Worm (Caenorhabditis elegans) whole organism, L1 larva: ENCODE measurements around the gene D2096.10.
"Not testable (repeated sequence)": the region's sequence is repeated elsewhere in the genome, so short reads cannot be mapped to it uniquely, and the experiment has no call there.

Experiments
- C04F5.9 ChIP-seq: sonication (generic microtip); optimal IDR thresholded peaks from 2 replicates; lab custom pipeline; 2016; ENCODE audit warnings: missing genetic modification characterization, missing compliant biosample characterization
- C16A3.4 ChIP-seq: fragments of 150-350 bp; optimal IDR thresholded peaks from 2 replicates; lab custom pipeline; 2014; ENCODE audit warnings: missing biosample characterization, missing genetic modification characterization
- C34B4.2 ChIP-seq: sonication (generic microtip); optimal IDR thresholded peaks from 2 replicates; lab custom pipeline; 2017; ENCODE audit warnings: mild to moderate bottlenecking, missing genetic modification characterization, missing compliant biosample characterization
- aha-1 ChIP-seq: fragments of 150-350 bp; optimal IDR thresholded peaks from 2 replicates; lab custom pipeline; 2014; ENCODE audit warnings: missing biosample characterization, missing genetic modification characterization
- aly-2 ChIP-seq: fragments of 150-350 bp; optimal IDR thresholded peaks from 2 replicates; lab custom pipeline; 2014; ENCODE audit warnings: missing biosample characterization, missing genetic modification characterization
- blmp-1 ChIP-seq: fragments of 150-350 bp; optimal IDR thresholded peaks from 2 replicates; lab custom pipeline; 2014; ENCODE audit warnings: missing biosample characterization, missing genetic modification characterization
- ceh-63 ChIP-seq: fragments of 200-800 bp; sonication (Bioruptor generic); optimal IDR thresholded peaks from 2 replicates; lab custom pipeline; 2018; ENCODE audit warnings: mild to moderate bottlenecking, missing genetic modification characterization, missing compliant biosample characterization
- ceh-82 ChIP-seq, 3 experiments: fragments of 150-350 bp in 1 of 3; sonication (generic microtip) in 2 of 3; optimal IDR thresholded peaks; 2 replicates each; lab custom pipeline; 2014 to 2017; ENCODE audit warnings: missing biosample characterization in 3 of 3, missing genetic modification characterization in 3 of 3
- ceh-90 ChIP-seq: sonication (generic microtip); optimal IDR thresholded peaks from 2 replicates; lab custom pipeline; 2016; ENCODE audit warnings: missing genetic modification characterization, missing compliant biosample characterization
- dpl-1 ChIP-seq, 3 experiments: fragments of 150-350 bp in 2 of 3; sonication (generic microtip) in 1 of 3; optimal IDR thresholded peaks; 2 replicates each; lab custom pipeline; 2014 to 2017; ENCODE audit warnings: missing biosample characterization in 3 of 3, missing genetic modification characterization in 3 of 3, missing genetic modification reagents in 3 of 3
- dsc-1 ChIP-seq: sonication (generic microtip); optimal IDR thresholded peaks from 2 replicates; lab custom pipeline; 2016; ENCODE audit warnings: mild to moderate bottlenecking, missing genetic modification characterization, missing compliant biosample characterization
- efl-1 ChIP-seq, 4 experiments: fragments of 150-350 bp; optimal IDR thresholded peaks in 3 of 4; peaks in 1 of 4; 1 replicate in 1 of 4; 2 replicates in 3 of 4; lab custom pipeline; 2014; ENCODE audit warnings: missing biosample characterization in 2 of 4, missing genetic modification characterization in 2 of 4, missing genetic modification reagents in 2 of 4
- efl-3 ChIP-seq: fragments of 200-800 bp; sonication (Bioruptor generic); optimal IDR thresholded peaks from 2 replicates; lab custom pipeline; 2018; ENCODE audit warnings: mild to moderate bottlenecking, missing genetic modification characterization, missing compliant biosample characterization
- egl-27 ChIP-seq, 2 experiments: fragments of 150-350 bp in 1 of 2; sonication (generic microtip); optimal IDR thresholded peaks; 3 replicates each; lab custom pipeline; 2017 to 2018; ENCODE audit warnings: missing biosample characterization in 2 of 2, missing genetic modification characterization in 2 of 2, missing genetic modification reagents in 2 of 2
- ets-5 ChIP-seq: fragments of 200-800 bp; sonication (Bioruptor generic); IDR thresholded peaks from 2 replicates; pipeline ENCODE4 v1.3.6; 2022; ENCODE audit warnings: missing genetic modification characterization, missing compliant biosample characterization
- fkh-10 ChIP-seq: sonication (generic microtip); optimal IDR thresholded peaks from 2 replicates; lab custom pipeline; 2017; ENCODE audit warnings: missing biosample characterization, missing genetic modification reagents, missing genetic modification characterization
- fkh-4 ChIP-seq: sonication (generic microtip); optimal IDR thresholded peaks from 2 replicates; lab custom pipeline; 2016; ENCODE audit warnings: missing compliant biosample characterization, missing genetic modification characterization, borderline replicate concordance
- grh-1 ChIP-seq: fragments of 200-800 bp; sonication (Bioruptor generic); IDR thresholded peaks from 2 replicates; pipeline ENCODE4 v1.3.6; 2022; ENCODE audit warnings: missing genetic modification reagents, missing genetic modification characterization, missing compliant biosample characterization
- hlh-4 ChIP-seq: sonication (generic microtip); optimal IDR thresholded peaks from 2 replicates; lab custom pipeline; 2016; ENCODE audit warnings: mild to moderate bottlenecking, missing genetic modification characterization, missing compliant biosample characterization
- hpl-2 ChIP-seq: fragments of 150-350 bp; optimal IDR thresholded peaks from 2 replicates; lab custom pipeline; 2014; ENCODE audit warnings: missing biosample characterization, missing genetic modification reagents, missing genetic modification characterization
- isw-1 ChIP-seq: fragments of 200-800 bp; sonication (Bioruptor generic); IDR thresholded peaks from 2 replicates; pipeline ENCODE4 v1.3.6; 2022; ENCODE audit warnings: missing genetic modification characterization, missing compliant biosample characterization
- jun-1 ChIP-seq: fragments of 150-350 bp; optimal IDR thresholded peaks from 2 replicates; lab custom pipeline; 2014; ENCODE audit warnings: missing biosample characterization, missing genetic modification reagents, missing genetic modification characterization
- lin-13 ChIP-seq: fragments of 150-350 bp; optimal IDR thresholded peaks from 2 replicates; lab custom pipeline; 2014; ENCODE audit warnings: missing biosample characterization, missing genetic modification reagents, missing genetic modification characterization
- lin-14 ChIP-seq: fragments of 200-800 bp; sonication (Bioruptor generic); optimal IDR thresholded peaks from 2 replicates; lab custom pipeline; 2018; ENCODE audit warnings: mild to moderate bottlenecking, missing genetic modification characterization, moderate library complexity, missing compliant biosample characterization
- lin-15B ChIP-seq: fragments of 150-350 bp; sonication (generic microtip); optimal IDR thresholded peaks from 3 replicates; lab custom pipeline; 2014; ENCODE audit warnings: missing biosample characterization, missing genetic modification characterization
- lin-35 ChIP-seq, 2 experiments: fragments of 150-350 bp; optimal IDR thresholded peaks; 2 replicates each; lab custom pipeline; 2014; ENCODE audit warnings: missing biosample characterization in 2 of 2, missing genetic modification characterization in 2 of 2, missing genetic modification reagents in 2 of 2
- lir-3 ChIP-seq: sonication (generic microtip); optimal IDR thresholded peaks from 2 replicates; lab custom pipeline; 2016; ENCODE audit warnings: mild to moderate bottlenecking, missing genetic modification characterization, moderate library complexity, missing compliant biosample characterization; ENCODE audit not compliant: poor library complexity
- mef-2 ChIP-seq: fragments of 150-350 bp; optimal IDR thresholded peaks from 2 replicates; lab custom pipeline; 2014; ENCODE audit warnings: missing biosample characterization, missing genetic modification characterization
- nhr-11 ChIP-seq: fragments of 150-350 bp; optimal IDR thresholded peaks from 2 replicates; lab custom pipeline; 2014; ENCODE audit warnings: missing biosample characterization, missing genetic modification characterization
- nhr-12 ChIP-seq: sonication (generic microtip); optimal IDR thresholded peaks from 2 replicates; lab custom pipeline; 2017; ENCODE audit warnings: missing biosample characterization, missing genetic modification characterization
- nhr-19 ChIP-seq: fragments of 200-800 bp; sonication (Bioruptor generic); conservative IDR thresholded peaks from 2 replicates; pipeline ENCODE4 v1.3.6; 2022; ENCODE audit warnings: missing genetic modification characterization, missing compliant biosample characterization
- nhr-20 ChIP-seq: sonication (generic microtip); optimal IDR thresholded peaks from 2 replicates; lab custom pipeline; 2016; ENCODE audit warnings: mild to moderate bottlenecking, missing genetic modification characterization, missing compliant biosample characterization
- nhr-237 ChIP-seq: fragments of 150-350 bp; optimal IDR thresholded peaks from 2 replicates; lab custom pipeline; 2014; ENCODE audit warnings: missing biosample characterization, missing genetic modification characterization
- nhr-28 ChIP-seq: fragments of 150-350 bp; optimal IDR thresholded peaks from 2 replicates; lab custom pipeline; 2014; ENCODE audit warnings: missing biosample characterization, missing genetic modification characterization
- nhr-47 ChIP-seq: sonication (generic microtip); optimal IDR thresholded peaks from 2 replicates; lab custom pipeline; 2016; ENCODE audit warnings: mild to moderate bottlenecking, missing genetic modification characterization, moderate library complexity, missing compliant biosample characterization
- nhr-71 ChIP-seq: sonication (generic microtip); optimal IDR thresholded peaks from 2 replicates; lab custom pipeline; 2016; ENCODE audit warnings: mild to moderate bottlenecking, missing genetic modification characterization, moderate library complexity, missing compliant biosample characterization
- nhr-77 ChIP-seq: fragments of 150-350 bp; optimal IDR thresholded peaks from 2 replicates; lab custom pipeline; 2014; ENCODE audit warnings: missing biosample characterization, missing genetic modification characterization
- nhr-84 ChIP-seq: sonication (generic microtip); optimal IDR thresholded peaks from 2 replicates; lab custom pipeline; 2017; ENCODE audit warnings: missing biosample characterization, missing genetic modification characterization
- pax-3 ChIP-seq: fragments of 200-800 bp; sonication (Bioruptor generic); optimal IDR thresholded peaks from 2 replicates; lab custom pipeline; 2018; ENCODE audit warnings: mild to moderate bottlenecking, missing genetic modification characterization, moderate library complexity, missing compliant biosample characterization
- pqm-1 ChIP-seq: sonication (generic microtip); optimal IDR thresholded peaks from 3 replicates; lab custom pipeline; 2017; ENCODE audit warnings: missing biosample characterization, missing genetic modification characterization
- skn-1 ChIP-seq: fragments of 150-350 bp; optimal IDR thresholded peaks from 2 replicates; lab custom pipeline; 2014; ENCODE audit warnings: missing biosample characterization, missing genetic modification characterization
- snpc-4 ChIP-seq: fragments of 150-350 bp; optimal IDR thresholded peaks from 2 replicates; lab custom pipeline; 2014; ENCODE audit warnings: missing biosample characterization, missing genetic modification characterization
- sox-4 ChIP-seq: sonication (generic microtip); optimal IDR thresholded peaks from 2 replicates; lab custom pipeline; 2016; ENCODE audit warnings: missing genetic modification characterization, missing compliant biosample characterization
- sptf-1 ChIP-seq: fragments of 150-350 bp; optimal IDR thresholded peaks from 2 replicates; lab custom pipeline; 2014; ENCODE audit warnings: missing biosample characterization, missing genetic modification characterization
- sup-37 ChIP-seq: fragments of 200-800 bp; sonication (Bioruptor generic); optimal IDR thresholded peaks from 2 replicates; lab custom pipeline; 2018; ENCODE audit warnings: mild to moderate bottlenecking, missing genetic modification characterization, missing compliant biosample characterization
- unc-30 ChIP-seq: sonication (generic microtip); optimal IDR thresholded peaks from 2 replicates; lab custom pipeline; 2017; ENCODE audit warnings: missing biosample characterization, missing genetic modification characterization
- unc-62 ChIP-seq: fragments of 150-350 bp; optimal IDR thresholded peaks from 2 replicates; lab custom pipeline; 2014; ENCODE audit warnings: missing biosample characterization, missing genetic modification reagents, missing genetic modification characterization
- vab-15 ChIP-seq: sonication (generic microtip); optimal IDR thresholded peaks from 2 replicates; lab custom pipeline; 2017; ENCODE audit warnings: missing genotype, mild to moderate bottlenecking, missing genetic modification characterization, missing compliant biosample characterization
- zag-1 ChIP-seq: fragments of 150-350 bp; optimal IDR thresholded peaks from 2 replicates; lab custom pipeline; 2014; ENCODE audit warnings: missing biosample characterization, missing genetic modification characterization
- zip-4 ChIP-seq: fragments of 200-800 bp; sonication (Bioruptor generic); optimal IDR thresholded peaks from 2 replicates; lab custom pipeline; 2018; ENCODE audit warnings: mild to moderate bottlenecking, missing genetic modification characterization, moderate library complexity, missing compliant biosample characterization

The D2096.10 gene

DNA sequence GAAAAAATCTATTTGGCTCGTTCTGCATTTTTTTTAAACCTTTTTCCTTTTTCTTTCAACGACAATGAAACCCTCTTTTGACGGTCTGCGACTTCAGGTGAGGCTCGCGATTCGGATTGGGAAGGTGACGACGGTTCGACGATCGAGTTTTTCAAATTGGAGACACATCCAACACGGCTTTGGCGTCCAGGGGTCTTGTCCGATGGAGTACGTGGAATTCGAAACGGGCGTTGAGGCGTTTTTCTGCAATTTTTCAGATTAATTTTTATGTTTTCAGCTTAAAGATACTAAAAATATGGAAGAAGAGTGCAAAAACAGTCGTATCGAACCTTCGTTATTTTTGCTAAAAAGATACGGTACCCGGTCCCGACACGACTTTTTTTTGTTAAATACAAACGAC is at the start of gene D2096.10:
D2096.10 (minus strand) TSS at position 101 of the 400 bp plus-strand sequence.
- TF ChIP-seq dpl-1 (GFP tag; optimal IDR thresholded peaks at IDR 0.05; lab: Kevin White, UChicago); skn-1; hlh-4 (tag; lab: Kevin White, UChicago): not testable (repeated sequence)

- peak; percentile 82 for TF ChIP-seq dsc-1 (tag; lab: Kevin White, UChicago)
- TF ChIP-seq pax-3 (tag; lab: Kevin White, UChicago), result peak; percentile 82
- TF ChIP-seq aly-2 (tag; lab: Kevin White, UChicago), result peak; percentile 50
- TF ChIP-seq isw-1, result peak; percentile 91
- peak; percentile 29 for TF ChIP-seq zip-4
- no peak for TF ChIP-seq ceh-90 (tag; lab: Kevin White, UChicago)
- TF ChIP-seq nhr-47 (tag; lab: Kevin White, UChicago), result peak; percentile 95
- TF ChIP-seq ceh-82 (tag; optimal IDR thresholded peaks at IDR 0.05; lab: Kevin White, UChicago), result peak; percentile 95 to 98 (median 96)
- peak; percentile 81 to 84 (median 83) for TF ChIP-seq dpl-1 (GFP tag; optimal IDR thresholded peaks at IDR 0.05; lab: Kevin White, UChicago)
- TF ChIP-seq efl-1 (optimal IDR thresholded peaks at IDR 0.05; lab: Kevin White, UChicago), result peak; percentile 90 to 96
- peak; percentile 76 to 98 for TF ChIP-seq efl-1 (GFP tag; optimal IDR thresholded peaks at IDR 0.05 in 1 of 2; lab: Kevin White, UChicago)
- peak; percentile 94 for TF ChIP-seq nhr-20 (tag; lab: Kevin White, UChicago)
- peak; percentile 98 for TF ChIP-seq C16A3.4 (tag; lab: Kevin White, UChicago)
- TF ChIP-seq zag-1 (tag; lab: Kevin White, UChicago), result no peak
- peak; percentile 97 for TF ChIP-seq nhr-71
- peak; percentile 90 for TF ChIP-seq nhr-19 (GFP tag; lab: Robert Waterston, UW)
- peak; percentile 86 for TF ChIP-seq fkh-10
- peak; percentile 95 for TF ChIP-seq snpc-4
- peak; percentile 82 to 94 for TF ChIP-seq lin-35 (GFP tag; optimal IDR thresholded peaks at IDR 0.05; lab: Kevin White, UChicago)
- TF ChIP-seq sup-37 (GFP tag; lab: Kevin White, UChicago), result no peak
- no peak for TF ChIP-seq hlh-4 (tag; lab: Kevin White, UChicago)
- peak; percentile 96 for TF ChIP-seq jun-1
- TF ChIP-seq ceh-63 (GFP tag; lab: Kevin White, UChicago), result no peak
- TF ChIP-seq nhr-77 (tag; lab: Kevin White, UChicago), result peak; percentile 95
- no peak for TF ChIP-seq ets-5
- TF ChIP-seq fkh-4 (tag; lab: Kevin White, UChicago), result peak; percentile 16
- TF ChIP-seq hpl-2 (GFP tag; lab: Kevin White, UChicago), result peak; percentile 65
- TF ChIP-seq lin-13, result peak; percentile 97
- TF ChIP-seq nhr-237 (tag; lab: Kevin White, UChicago), result peak; percentile 80
- peak; percentile 50 to 72 for TF ChIP-seq egl-27 (tag; optimal IDR thresholded peaks at IDR 0.05; lab: Kevin White, UChicago)
- TF ChIP-seq nhr-11, result peak; percentile 84
- TF ChIP-seq blmp-1, result peak; percentile 87
- TF ChIP-seq C34B4.2, result peak; percentile 57
- TF ChIP-seq grh-1 (GFP tag; lab: Robert Waterston, UW), result peak; percentile 93
- TF ChIP-seq mef-2 (tag; lab: Kevin White, UChicago), result peak; percentile 94
- TF ChIP-seq nhr-28 (tag; lab: Kevin White, UChicago), result no peak
- TF ChIP-seq unc-62 (GFP tag; lab: Kevin White, UChicago), result peak; percentile 19
- peak; percentile 57 for TF ChIP-seq aha-1 (tag; lab: Kevin White, UChicago)
- TF ChIP-seq nhr-84 (tag; lab: Kevin White, UChicago), result no peak
- peak; percentile 42 for TF ChIP-seq C04F5.9 (tag; lab: Kevin White, UChicago)
- no peak for TF ChIP-seq nhr-12
- TF ChIP-seq efl-3 (GFP tag; lab: Kevin White, UChicago), result no peak
- TF ChIP-seq vab-15, result peak; percentile 24
- peak; percentile 48 for TF ChIP-seq sox-4
- no peak for TF ChIP-seq unc-30 (tag; lab: Kevin White, UChicago)
- no peak for TF ChIP-seq pqm-1 (tag; lab: Kevin White, UChicago)
- TF ChIP-seq lin-15B (tag; lab: Kevin White, UChicago), result peak; percentile 90
- TF ChIP-seq sptf-1 (tag; lab: Kevin White, UChicago), result no peak
- TF ChIP-seq lin-14 (GFP tag; lab: Kevin White, UChicago), result peak; percentile 95
- peak; percentile 67 for TF ChIP-seq lir-3
Observed at ce11 chrIV:8432709-8433108, 43.7 kb upstream of the D2096.10 start, which contains the start of the genes T26A8.4 and pdtf-1. T26A8.4 (minus strand) TSS chrIV:8432893. pdtf-1 (plus strand) TSS chrIV:8433038.
